Fruit fly (Drosophila melanogaster) whole organism: ENCODE data around the gene CG43321.

Source experiments
- CG8478 ChIP-seq: fragments of >200 bp; optimal IDR thresholded peaks from 2 replicates; lab custom pipeline; 2018; ENCODE audit warnings: inconsistent platforms
- Dll ChIP-seq: fragments of >200 bp; optimal IDR thresholded peaks from 2 replicates; lab custom pipeline; 2017
- EcR ChIP-seq, 2 experiments: fragments of >200 bp; optimal IDR thresholded peaks; 2 replicates each; lab custom pipeline; 2017; ENCODE audit warnings: missing biosample characterization in 2 of 2, missing genetic modification characterization in 2 of 2, missing genetic modification reagents in 2 of 2
- pan ChIP-seq: fragments of >200 bp; optimal IDR thresholded peaks from 2 replicates; lab custom pipeline; 2017
- psq ChIP-seq: fragments of >200 bp; optimal IDR thresholded peaks from 2 replicates; lab custom pipeline; 2017
- usp ChIP-seq: fragments of >200 bp; optimal IDR thresholded peaks from 2 replicates; lab custom pipeline; 2017; ENCODE audit warnings: missing biosample characterization, missing genetic modification characterization, mixed read lengths

Gene CG43321

DNA sequence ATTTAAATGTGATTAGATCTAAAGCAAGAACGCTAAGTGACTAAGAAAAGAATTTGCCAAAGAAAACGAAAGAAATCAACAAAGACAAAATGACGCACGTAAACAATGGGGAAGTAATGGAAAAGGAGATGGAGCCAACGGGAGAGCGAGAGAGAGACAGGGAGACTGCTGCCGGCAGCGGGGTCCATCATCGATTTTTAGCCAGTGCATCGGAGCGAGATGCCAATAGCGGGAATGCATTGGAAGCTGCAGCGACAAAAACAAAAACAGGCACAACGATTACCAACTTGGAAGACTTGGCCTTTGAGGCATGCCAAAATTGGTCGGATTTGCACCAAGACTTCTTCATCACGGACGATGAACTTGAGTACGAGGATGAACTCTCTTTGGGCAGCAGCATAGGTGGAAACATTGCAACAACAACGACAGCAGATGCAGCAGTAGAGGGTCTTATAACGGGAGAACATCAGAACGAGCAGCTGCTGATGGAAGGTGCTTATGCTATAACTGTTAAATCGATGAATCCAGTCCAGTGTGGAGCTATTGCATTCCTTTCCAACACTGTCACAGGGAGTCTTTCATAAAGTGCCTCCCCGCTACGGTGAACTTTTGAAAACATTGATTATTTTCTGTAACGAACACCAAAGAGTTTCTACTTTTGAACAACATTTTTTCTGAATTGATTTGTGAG is 38.6 kb downstream of the CG43321 start:
- TF ChIP-seq usp: no peak
- no peak for TF ChIP-seq EcR (GFP tag; optimal IDR thresholded peaks at IDR 0.05; lab: Kevin White, UChicago)
- no peak for TF ChIP-seq CG8478 (lab: Kevin White, UChicago)
- TF ChIP-seq psq (lab: Kevin White, UChicago): no peak
- no peak for TF ChIP-seq pan (lab: Kevin White, UChicago)
- TF ChIP-seq Dll (lab: Kevin White, UChicago): no peak

dm6 chr2L:7051740-7052139 is 39.7 kb downstream of the CG43321 start:
- TF ChIP-seq EcR (GFP tag; optimal IDR thresholded peaks at IDR 0.05; lab: Kevin White, UChicago): no peak

DNA sequence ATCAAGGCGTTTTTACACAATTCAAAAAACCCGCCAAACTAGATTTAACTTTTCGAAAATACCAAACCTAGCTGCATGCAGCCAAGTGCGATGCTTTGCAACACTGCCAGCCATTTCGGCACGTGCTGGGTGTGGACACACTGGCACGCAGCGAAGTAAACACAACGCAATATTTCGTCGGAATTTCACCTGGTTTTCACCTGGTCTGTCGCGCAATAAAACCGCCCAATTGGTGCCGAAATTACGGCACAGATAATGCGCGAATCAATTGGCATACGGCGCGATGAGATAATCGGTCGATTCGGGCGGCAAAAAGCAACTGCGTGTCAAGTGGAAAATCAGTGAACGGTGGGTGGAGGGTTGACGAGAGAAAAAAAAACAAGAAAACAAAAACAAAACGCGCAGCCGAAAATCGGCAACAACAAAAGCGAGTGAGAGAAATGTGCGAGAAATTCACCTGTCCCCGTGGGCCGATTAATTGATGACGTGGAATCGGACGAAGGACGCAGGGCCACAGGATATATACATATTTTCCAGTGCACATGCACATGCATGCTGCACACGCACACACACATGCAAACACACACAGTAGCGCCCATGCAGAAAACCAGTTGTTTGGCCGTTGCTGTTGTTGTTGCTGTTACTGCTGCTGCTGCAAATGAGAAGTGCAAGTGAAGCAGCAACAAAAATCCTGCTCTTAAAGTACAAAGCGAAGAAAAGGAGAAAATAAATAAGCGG is 44.3 kb downstream of the CG43321 start, which contains the start of gene Mnn1:
Mnn1 (plus strand) TSS at position 113 of the 738 bp plus-strand sequence.
- TF ChIP-seq CG8478 (lab: Kevin White, UChicago): no peak
- no peak for TF ChIP-seq usp
- no peak for TF ChIP-seq EcR (GFP tag; optimal IDR thresholded peaks at IDR 0.05; lab: Kevin White, UChicago)
- no peak for TF ChIP-seq Dll (lab: Kevin White, UChicago)
- no peak for TF ChIP-seq pan (lab: Kevin White, UChicago)
- TF ChIP-seq psq (lab: Kevin White, UChicago): no peak

DNA sequence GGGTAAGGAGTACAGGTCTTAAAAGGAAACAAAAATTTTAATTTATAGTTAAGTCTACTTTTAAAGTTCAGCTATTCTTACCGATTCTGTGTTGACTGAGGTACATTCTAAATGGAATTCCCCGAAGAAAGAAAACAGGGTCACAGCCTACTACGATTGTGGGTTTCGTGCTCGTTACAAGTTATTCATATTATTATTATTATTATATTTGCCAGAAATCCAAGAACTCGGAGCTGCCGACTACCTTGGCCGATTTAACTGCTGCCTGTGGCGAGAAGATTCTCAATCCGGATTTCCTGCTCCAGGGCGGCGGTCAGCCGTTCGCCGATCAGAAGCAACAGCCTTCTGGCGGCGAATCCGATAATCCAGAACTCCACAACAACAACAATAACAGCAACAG is 48.7 kb downstream of the CG43321 start, which contains the start of gene Mst27D:
Mst27D (minus strand) TSS at position 101 of the 400 bp plus-strand sequence.
- TF ChIP-seq Dll (lab: Kevin White, UChicago): no peak
- no peak for TF ChIP-seq usp
- no peak for TF ChIP-seq EcR (GFP tag; optimal IDR thresholded peaks at IDR 0.05; lab: Kevin White, UChicago)
- TF ChIP-seq CG8478 (lab: Kevin White, UChicago): no peak
- TF ChIP-seq psq (lab: Kevin White, UChicago): no peak
- TF ChIP-seq pan (lab: Kevin White, UChicago): no peak
